Fruit fly (Drosophila melanogaster) whole organism, adult: Measurements from ENCODE around the gene CG8112.

Experiments
- CG11617 ChIP-seq: fragments of 200-800 bp; sonication (Bioruptor generic); optimal IDR thresholded peaks from 2 replicates; lab custom pipeline; 2017; ENCODE audit warnings: mild to moderate bottlenecking, missing biosample characterization, missing genetic modification reagents, missing genetic modification characterization
- CG12768 ChIP-seq: fragments of 200-800 bp; sonication (Bioruptor generic); optimal IDR thresholded peaks from 2 replicates; lab custom pipeline; 2017; ENCODE audit warnings: missing biosample characterization, missing genetic modification characterization, mild to moderate bottlenecking, moderate library complexity, missing genetic modification reagents
- CG14711 ChIP-seq: fragments of 200-800 bp; sonication (Bioruptor generic); optimal IDR thresholded peaks from 2 replicates; lab custom pipeline; 2018; ENCODE audit warnings: missing biosample characterization, mild to moderate bottlenecking, missing genetic modification characterization, moderate library complexity
- CG1620 ChIP-seq: fragments of 200-800 bp; sonication (Bioruptor generic); optimal IDR thresholded peaks from 2 replicates; lab custom pipeline; 2016; ENCODE audit warnings: missing biosample characterization, missing genetic modification characterization
- CG33017 ChIP-seq: fragments of 200-800 bp; sonication (Bioruptor generic); optimal IDR thresholded peaks from 2 replicates; lab custom pipeline; 2018; ENCODE audit warnings: missing biosample characterization, mild to moderate bottlenecking, missing genetic modification characterization, moderate library complexity
- CG5204 ChIP-seq: fragments of 200-800 bp; sonication (Bioruptor generic); optimal IDR thresholded peaks from 2 replicates; lab custom pipeline; 2016; ENCODE audit warnings: missing biosample characterization, missing genetic modification characterization
- CG7045 ChIP-seq: fragments of 200-800 bp; sonication (Bioruptor generic); optimal IDR thresholded peaks from 2 replicates; lab custom pipeline; 2017; ENCODE audit warnings: missing biosample characterization, mild to moderate bottlenecking, missing genetic modification characterization
- CG7101 ChIP-seq: fragments of 200-800 bp; sonication (Bioruptor generic); optimal IDR thresholded peaks from 2 replicates; lab custom pipeline; 2018; ENCODE audit warnings: missing biosample characterization, mild to moderate bottlenecking, missing genetic modification characterization, moderate library complexity
- Clk ChIP-seq: fragments of 200-800 bp; sonication (Bioruptor generic); optimal IDR thresholded peaks from 2 replicates; lab custom pipeline; 2017; ENCODE audit warnings: missing biosample characterization, missing genetic modification characterization
- Crg-1 ChIP-seq: fragments of 200-800 bp; sonication (Bioruptor generic); optimal IDR thresholded peaks from 2 replicates; lab custom pipeline; 2016; ENCODE audit warnings: missing biosample characterization, missing genetic modification characterization
- Hr96 ChIP-seq: fragments of 200-800 bp; sonication (Bioruptor generic); optimal IDR thresholded peaks from 2 replicates; lab custom pipeline; 2016; ENCODE audit warnings: missing biosample characterization, missing genetic modification characterization
- Mnt ChIP-seq: fragments of 200-800 bp; sonication (Bioruptor generic); optimal IDR thresholded peaks from 2 replicates; lab custom pipeline; 2016; ENCODE audit warnings: missing biosample characterization, mild to moderate bottlenecking, missing genetic modification characterization
- bab1 ChIP-seq: fragments of 200-800 bp; sonication (Bioruptor generic); optimal IDR thresholded peaks from 3 replicates; lab custom pipeline; 2019; ENCODE audit warnings: missing biosample characterization, mild to moderate bottlenecking, missing genetic modification characterization, moderate library complexity
- cic ChIP-seq: fragments of 200-800 bp; sonication (Bioruptor generic); optimal IDR thresholded peaks from 2 replicates; lab custom pipeline; 2017; ENCODE audit warnings: missing biosample characterization, mild to moderate bottlenecking, missing genetic modification characterization, moderate library complexity
- cnc ChIP-seq, 2 experiments: fragments of >200 bp; optimal IDR thresholded peaks; 2 replicates each; lab custom pipeline; 2017
- kay ChIP-seq: fragments of 200-800 bp; sonication (Bioruptor generic); peaks from one replicate; lab custom pipeline; 2016; ENCODE audit warnings: missing biosample characterization, missing genetic modification characterization, borderline replicate concordance
- ovo ChIP-seq: fragments of 200-800 bp; sonication (Bioruptor generic); optimal IDR thresholded peaks from 2 replicates; lab custom pipeline; 2016; ENCODE audit warnings: missing biosample characterization, missing genetic modification characterization
- pad ChIP-seq: fragments of 200-800 bp; sonication (Bioruptor generic); optimal IDR thresholded peaks from 3 replicates; lab custom pipeline; 2017; ENCODE audit warnings: missing biosample characterization, missing genetic modification characterization, mild to moderate bottlenecking, moderate library complexity, missing genetic modification reagents
- tj ChIP-seq: fragments of 200-800 bp; sonication (Bioruptor generic); optimal IDR thresholded peaks from 3 replicates; lab custom pipeline; 2017; ENCODE audit warnings: missing biosample characterization, mild to moderate bottlenecking, missing genetic modification characterization, moderate library complexity
- toe ChIP-seq: fragments of 200-800 bp; sonication (Bioruptor generic); optimal IDR thresholded peaks from 2 replicates; lab custom pipeline; 2016; ENCODE audit warnings: missing biosample characterization, missing genetic modification characterization

Gene CG8112

DNA sequence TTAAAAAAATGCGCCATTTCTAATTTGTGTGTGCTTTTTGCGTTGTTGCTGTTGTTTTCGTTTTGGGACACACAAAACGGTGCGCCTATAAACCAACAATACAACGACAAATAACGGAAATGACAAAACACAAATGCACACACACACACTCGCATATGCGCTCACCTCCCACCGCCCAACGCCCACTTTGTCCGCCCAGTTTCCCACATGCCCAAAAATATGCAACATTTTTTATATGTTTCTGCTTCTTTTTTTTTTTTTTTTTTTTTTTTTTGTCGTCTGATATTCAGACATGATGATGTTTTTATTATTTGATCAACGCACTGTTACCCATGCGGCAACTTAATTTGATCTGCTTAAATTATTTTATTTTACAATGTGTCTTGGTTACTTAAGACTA is 5.6 kb upstream of the CG8112 start:
- TF ChIP-seq kay (no peak), toe (GFP tag; lab: Kevin White, UChicago) (no peak), pad (GFP tag; lab: Kevin White, UChicago) (no peak), CG7101 (tag; lab: Kevin White, UChicago) (no peak), cic (GFP tag; lab: Kevin White, UChicago) (no peak), CG33017 (no peak), CG12768 (GFP tag; lab: Kevin White, UChicago) (no peak), Crg-1 (GFP tag; lab: Kevin White, UChicago) (no peak), bab1 (GFP tag; lab: Kevin White, UChicago) (no peak), Clk (GFP tag; lab: Kevin White, UChicago) (no peak), CG1620 (GFP tag; lab: Kevin White, UChicago) (no peak), tj (no peak), Mnt (GFP tag; lab: Kevin White, UChicago) (no peak), Hr96 (GFP tag; lab: Kevin White, UChicago) (no peak), CG5204 (no peak)

DNA sequence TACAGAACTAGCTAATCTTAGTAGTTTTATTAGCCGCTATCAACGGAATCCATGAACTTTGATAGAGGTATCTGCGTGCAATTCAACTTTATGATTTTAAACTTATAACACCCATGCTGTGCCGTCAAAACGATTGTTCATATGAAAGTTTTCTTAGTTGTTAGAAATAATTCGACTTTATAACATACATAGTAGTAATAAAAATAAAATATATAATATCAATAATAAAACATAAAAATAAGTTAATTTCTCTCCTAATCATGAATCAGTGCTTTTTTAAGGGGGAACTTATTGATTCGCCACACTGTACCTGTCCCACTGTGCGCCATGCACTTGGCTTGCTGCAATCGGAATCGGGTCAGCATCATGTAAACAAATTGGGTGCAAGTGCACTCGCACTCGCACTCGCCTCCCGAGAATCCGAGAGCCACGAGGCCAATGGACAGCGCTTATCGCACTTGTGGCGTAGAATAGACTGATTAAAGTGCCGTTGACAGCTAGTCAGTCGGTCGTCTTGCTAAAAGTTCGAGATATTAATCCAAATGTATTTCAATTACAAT is 763 bp upstream of the CG8112 start:
- TF ChIP-seq bab1 (GFP tag; lab: Kevin White, UChicago) (peak; percentile 25), Hr96 (GFP tag; lab: Kevin White, UChicago) (peak; percentile 83), cic (GFP tag; lab: Kevin White, UChicago) (peak; percentile 76), kay (no peak), ovo (GFP tag; lab: Kevin White, UChicago) (peak; percentile 11), CG7101 (tag; lab: Kevin White, UChicago) (peak; percentile 60), CG12768 (GFP tag; lab: Kevin White, UChicago) (peak; percentile 21), CG7045 (GFP tag; lab: Kevin White, UChicago) (no peak), CG33017 (no peak), CG14711 (no peak), CG11617 (GFP tag; lab: Kevin White, UChicago) (no peak), tj (no peak), Mnt (GFP tag; lab: Kevin White, UChicago) (peak; percentile 87), CG5204 (peak; percentile 1), CG1620 (GFP tag; lab: Kevin White, UChicago) (no peak), Clk (GFP tag; lab: Kevin White, UChicago) (peak; percentile 30)

DNA sequence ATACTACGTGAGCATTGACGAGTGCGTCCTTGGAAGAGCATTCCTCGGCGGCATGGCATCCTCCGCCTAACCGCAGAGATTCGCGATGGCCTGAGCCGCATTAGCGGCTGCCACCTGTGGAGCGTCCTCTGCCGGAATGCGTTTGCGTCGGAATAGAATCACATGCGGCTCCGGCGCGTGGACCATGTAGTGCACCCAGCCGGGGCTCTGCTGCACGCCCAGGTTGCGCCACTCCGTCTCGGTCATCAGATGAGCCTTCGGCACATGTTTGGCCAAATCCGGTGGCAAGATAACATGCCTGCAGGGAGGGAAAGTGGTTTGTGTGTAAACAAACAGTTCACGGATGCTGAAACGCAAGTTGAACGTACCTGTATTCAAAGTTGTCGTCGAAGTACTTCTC is 2.6 kb downstream of the CG8112 start:
- no peak for TF ChIP-seq CG33017
- no peak for TF ChIP-seq cnc (optimal IDR thresholded peaks at IDR 0.05; lab: Kevin White, UChicago)
- no peak for TF ChIP-seq CG12768 (GFP tag; lab: Kevin White, UChicago)
- no peak for TF ChIP-seq toe (GFP tag; lab: Kevin White, UChicago)

DNA sequence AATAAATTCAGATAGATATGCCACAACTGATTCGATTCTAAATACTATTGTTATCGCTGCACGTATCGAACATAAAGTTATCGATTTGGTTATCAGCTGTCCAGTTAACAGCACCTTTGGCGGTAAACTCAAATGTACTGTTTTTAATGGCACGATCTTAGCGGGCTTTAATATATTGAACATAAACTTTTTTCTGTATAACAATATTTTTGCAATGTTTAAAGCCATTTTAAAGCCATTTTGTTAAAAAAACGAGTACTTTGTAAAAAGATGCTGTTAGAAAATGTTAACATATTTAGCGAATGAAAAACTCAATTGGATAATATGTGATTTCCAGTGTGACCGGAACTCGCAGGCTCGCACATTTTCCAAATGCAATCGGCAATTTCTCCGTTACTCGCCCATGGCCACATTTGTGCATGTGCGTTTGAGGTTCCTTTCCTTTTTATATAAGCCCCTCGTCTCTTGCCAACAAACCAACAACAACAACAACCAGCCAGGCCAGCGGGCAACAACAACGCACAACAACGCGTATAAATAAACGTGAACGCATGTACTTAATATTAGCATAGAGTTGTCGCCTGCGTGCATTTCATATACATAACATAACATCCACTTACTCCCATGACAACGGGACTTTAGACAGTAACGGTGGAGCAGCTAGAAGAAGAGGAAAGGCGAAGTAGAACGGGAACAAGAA is 3.3 kb downstream of the CG8112 start, which contains the start of gene TMEM216:
Gene TMEM216, plus strand, starts transcription at position 393 of the 700 bp plus-strand sequence.
- TF ChIP-seq cnc (optimal IDR thresholded peaks at IDR 0.05; lab: Kevin White, UChicago), result no peak
- peak; percentile 34 for TF ChIP-seq CG33017
- TF ChIP-seq Crg-1 (GFP tag; lab: Kevin White, UChicago), result no peak
- peak; percentile 85 for TF ChIP-seq CG14711
- TF ChIP-seq Mnt (GFP tag; lab: Kevin White, UChicago), result peak; percentile 95
- peak; percentile 97 for TF ChIP-seq ovo (GFP tag; lab: Kevin White, UChicago)
- peak; percentile 63 for TF ChIP-seq pad (GFP tag; lab: Kevin White, UChicago)

DNA sequence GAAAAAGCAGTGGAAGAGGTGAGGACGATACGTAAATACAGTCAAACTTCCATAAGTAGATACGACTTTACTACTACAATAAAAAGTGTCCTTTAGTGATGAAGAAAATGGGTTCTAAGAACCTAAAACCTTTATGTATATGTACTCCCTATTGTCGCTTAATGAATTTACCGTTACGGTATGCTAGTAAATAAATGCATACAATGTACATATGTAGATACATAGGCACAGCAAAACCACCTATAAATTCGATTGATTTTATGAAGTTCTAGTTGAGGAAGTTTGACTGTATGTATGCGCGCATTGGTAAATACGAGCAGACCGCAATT is 3.8 kb downstream of the CG8112 start:
- TF ChIP-seq Crg-1 (GFP tag; lab: Kevin White, UChicago) (no peak), bab1 (GFP tag; lab: Kevin White, UChicago) (peak; percentile 12), ovo (GFP tag; lab: Kevin White, UChicago) (no peak)

DNA sequence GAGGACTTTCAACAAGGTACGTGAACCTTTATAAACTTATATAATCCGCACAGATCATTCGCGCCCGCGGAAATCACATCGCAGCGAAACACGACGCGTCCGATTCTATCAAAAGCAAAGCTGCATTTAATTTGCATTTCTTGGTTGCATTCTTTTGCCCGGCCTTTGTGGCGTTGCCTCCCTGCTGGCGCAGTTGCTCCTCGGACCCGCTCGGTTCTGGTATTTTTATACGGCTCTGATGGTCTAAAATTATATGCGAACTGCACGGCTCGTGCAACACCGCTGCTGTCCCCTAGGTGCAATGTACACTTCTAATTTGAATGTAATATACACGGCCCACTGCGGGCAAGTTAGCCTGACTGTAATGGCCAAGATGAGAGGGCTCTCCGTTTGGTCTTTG is 5.6 kb downstream of the CG8112 start, which contains the start of gene Cks85A:
Gene Cks85A, minus strand, starts transcription at position 101 of the 400 bp plus-strand sequence.
- TF ChIP-seq CG5204 (no peak), Mnt (GFP tag; lab: Kevin White, UChicago) (no peak), CG12768 (GFP tag; lab: Kevin White, UChicago) (no peak), ovo (GFP tag; lab: Kevin White, UChicago) (no peak), pad (GFP tag; lab: Kevin White, UChicago) (no peak), cic (GFP tag; lab: Kevin White, UChicago) (no peak), toe (GFP tag; lab: Kevin White, UChicago) (peak; percentile 46), CG33017 (no peak), kay (peak; percentile 4), CG14711 (no peak), cnc (optimal IDR thresholded peaks at IDR 0.05; lab: Kevin White, UChicago) (no peak), Clk (GFP tag; lab: Kevin White, UChicago) (no peak), bab1 (GFP tag; lab: Kevin White, UChicago) (no peak), Hr96 (GFP tag; lab: Kevin White, UChicago) (peak; percentile 25), Crg-1 (GFP tag; lab: Kevin White, UChicago) (no peak)
